Fruit fly (Drosophila melanogaster) whole organism, pupa: ENCODE measurements around the gene CG14286.

Experiments used
- CG13204 ChIP-seq: fragments of 200-800 bp; sonication (Bioruptor generic); optimal IDR thresholded peaks from 2 replicates; lab custom pipeline; 2018; ENCODE audit warnings: missing biosample characterization, mild to moderate bottlenecking, missing genetic modification characterization, moderate library complexity
- CG14655 ChIP-seq: fragments of 200-800 bp; sonication (Bioruptor generic); optimal IDR thresholded peaks from 3 replicates; lab custom pipeline; 2017; ENCODE audit warnings: mild to moderate bottlenecking, missing biosample characterization, missing genetic modification reagents, missing genetic modification characterization
- CG15710 ChIP-seq: fragments of 200-800 bp; sonication (Bioruptor generic); optimal IDR thresholded peaks from 2 replicates; lab custom pipeline; 2018; ENCODE audit warnings: missing biosample characterization, mild to moderate bottlenecking, missing genetic modification characterization, moderate library complexity
- CG17806 ChIP-seq: fragments of 200-800 bp; sonication (Bioruptor generic); optimal IDR thresholded peaks from 2 replicates; lab custom pipeline; 2018; ENCODE audit warnings: missing biosample characterization, mild to moderate bottlenecking, missing genetic modification characterization, moderate library complexity
- CG32121 ChIP-seq: fragments of 200-800 bp; sonication (Bioruptor generic); IDR thresholded peaks from 2 replicates; pipeline ENCODE4 v1.3.6; 2022; ENCODE audit warnings: missing biosample characterization, missing genetic modification characterization
- CG34367 ChIP-seq: fragments of 200-800 bp; sonication (Bioruptor generic); optimal IDR thresholded peaks from 2 replicates; lab custom pipeline; 2018; ENCODE audit warnings: missing biosample characterization, mild to moderate bottlenecking, missing genetic modification characterization
- CG8159 ChIP-seq: fragments of 200-800 bp; sonication (Bioruptor generic); optimal IDR thresholded peaks from 3 replicates; lab custom pipeline; 2018; ENCODE audit warnings: missing biosample characterization, mild to moderate bottlenecking, missing genetic modification characterization, moderate library complexity
- EcR ChIP-seq: fragments of 200-800 bp; sonication (Bioruptor generic); optimal IDR thresholded peaks from 3 replicates; lab custom pipeline; 2019; ENCODE audit warnings: missing biosample characterization, missing genetic modification characterization, mild to moderate bottlenecking, moderate library complexity, missing genetic modification reagents
- Ets98B ChIP-seq: fragments of 200-800 bp; sonication (Bioruptor generic); IDR thresholded peaks from 2 replicates; pipeline ENCODE4 v1.3.6; 2022; ENCODE audit warnings: missing biosample characterization, missing genetic modification characterization
- Pif1A ChIP-seq: fragments of 200-800 bp; sonication (Bioruptor generic); optimal IDR thresholded peaks from 3 replicates; lab custom pipeline; 2016; ENCODE audit warnings: missing biosample characterization, missing genetic modification characterization
- Snoo ChIP-seq: fragments of 200-800 bp; sonication (Bioruptor generic); optimal IDR thresholded peaks from 3 replicates; lab custom pipeline; 2017; ENCODE audit warnings: missing biosample characterization, mild to moderate bottlenecking, missing genetic modification characterization, inconsistent platforms
- rn ChIP-seq: fragments of 200-800 bp; sonication (Bioruptor generic); IDR thresholded peaks from 2 replicates; pipeline ENCODE4 v1.3.6; 2022; ENCODE audit warnings: missing biosample characterization, missing genetic modification characterization

dm6 chr3R:18988957-18989818 lies 34.7 kb upstream of the CG14286 start:
- no peak for TF ChIP-seq CG32121 (GFP tag; lab: Robert Waterston, UW)
- TF ChIP-seq CG34367 (tag; lab: Kevin White, UChicago): no peak
- TF ChIP-seq EcR (GFP tag; lab: Kevin White, UChicago): peak; percentile 86
- TF ChIP-seq Snoo (tag; lab: Kevin White, UChicago): no peak
- TF ChIP-seq CG17806 (tag; lab: Kevin White, UChicago): no peak
- TF ChIP-seq CG15710: no peak
- no peak for TF ChIP-seq Pif1A (GFP tag; lab: Kevin White, UChicago)
- TF ChIP-seq CG14655: no peak
- TF ChIP-seq rn: no peak
- no peak for TF ChIP-seq CG13204 (GFP tag; lab: Kevin White, UChicago)
- no peak for TF ChIP-seq Ets98B
- TF ChIP-seq CG8159: no peak
